Worm (Caenorhabditis elegans): Measurements from ENCODE around the gene zipt-7.2.

Gene zipt-7.2

DNA sequence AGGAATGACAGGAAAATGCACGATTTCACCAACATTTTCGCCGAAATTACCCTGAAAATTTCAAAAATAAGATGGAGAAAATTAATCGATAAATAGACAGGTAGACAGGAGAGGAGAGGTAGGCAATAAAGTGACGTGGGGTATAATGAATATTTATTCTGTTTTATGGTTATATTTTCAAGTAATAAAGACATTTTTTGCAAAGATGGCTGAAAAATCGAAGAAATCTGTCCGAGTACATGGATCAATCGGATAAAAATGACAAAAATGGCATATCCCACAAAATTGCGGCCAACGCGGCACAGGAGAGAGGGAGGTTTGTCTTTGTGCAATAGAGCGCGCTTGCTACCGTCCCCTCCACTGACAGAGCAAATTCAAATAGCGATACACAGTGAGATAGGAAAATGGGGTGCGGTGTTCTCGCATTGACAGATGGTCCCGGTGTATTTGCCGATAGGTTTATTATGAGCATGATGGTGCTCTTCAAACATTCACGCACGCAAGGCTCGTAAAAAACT, at the start of gene zipt-7.2:
Gene zipt-7.2 (minus strand): TSS at position 51 of the 518 bp plus-strand sequence.
- no peak for TF ChIP-seq F52B5.7 (tag; optimal IDR thresholded peaks at IDR 0.05)
- TF ChIP-seq nfya-2 (GFP tag; IDR thresholded peaks at IDR 0.05) = no peak
- TF ChIP-seq T07F8.4 (tag; optimal IDR thresholded peaks at IDR 0.05) = no peak
- no peak for TF ChIP-seq ztf-22 (GFP tag; optimal IDR thresholded peaks at IDR 0.05)
- no peak for TF ChIP-seq dpff-1 (tag; optimal IDR thresholded peaks at IDR 0.05)
- TF ChIP-seq egl-44 (GFP tag; IDR thresholded peaks at IDR 0.05) = no peak
- TF ChIP-seq F22D6.2 (tag; optimal IDR thresholded peaks at IDR 0.05) = no peak
- TF ChIP-seq attf-3 (GFP tag; conservative IDR thresholded peaks at IDR 0.05) = no peak
- TF ChIP-seq hmg-1.2 (GFP tag; IDR thresholded peaks at IDR 0.05) = no peak
- no peak for TF ChIP-seq him-1 (tag; optimal IDR thresholded peaks at IDR 0.05)
- TF ChIP-seq F10E7.11 (tag; optimal IDR thresholded peaks at IDR 0.05) = no peak
- no peak for TF ChIP-seq bed-1 (GFP tag; IDR thresholded peaks at IDR 0.05)
- TF ChIP-seq madf-3 (GFP tag; IDR thresholded peaks at IDR 0.05) = 0 out of 2 replicates have a peak, but pooled peaks have one; percentile 52
- no peak for TF ChIP-seq repo-1 (tag; optimal IDR thresholded peaks at IDR 0.05)
- TF ChIP-seq ztf-25 (GFP tag; IDR thresholded peaks at IDR 0.05) = no peak
- no peak for TF ChIP-seq rec-8 (tag; optimal IDR thresholded peaks at IDR 0.05)
- TF ChIP-seq ztf-3 (GFP tag; optimal IDR thresholded peaks at IDR 0.05) = no peak
- TF ChIP-seq sea-2 (GFP tag; IDR thresholded peaks at IDR 0.05) = no peak
- no peak for TF ChIP-seq Y67H2A.10 (GFP tag; conservative IDR thresholded peaks at IDR 0.05)
- peak; percentile 88 for TF ChIP-seq mcd-1 (GFP tag; IDR thresholded peaks at IDR 0.05)
- TF ChIP-seq chd-7 (tag; optimal IDR thresholded peaks at IDR 0.05) = no peak
- TF ChIP-seq F57A8.1 (GFP tag; optimal IDR thresholded peaks at IDR 0.05) = no peak
- TF ChIP-seq F33H1.4 (GFP tag; IDR thresholded peaks at IDR 0.05) = no peak
- TF ChIP-seq ztf-18 (tag; optimal IDR thresholded peaks at IDR 0.05) = peak; percentile 11
- no peak for TF ChIP-seq nhr-27 (tag; optimal IDR thresholded peaks at IDR 0.05)
- no peak for TF ChIP-seq T26A5.8 (tag; optimal IDR thresholded peaks at IDR 0.05)
- no peak for TF ChIP-seq snpc-3.4 (tag; optimal IDR thresholded peaks at IDR 0.05)
- TF ChIP-seq mxl-1 (tag; optimal IDR thresholded peaks at IDR 0.05) = no peak
- TF ChIP-seq F49E8.2 (tag; optimal IDR thresholded peaks at IDR 0.05; ENCODE audit: insufficient read depth) = no peak
- TF ChIP-seq attf-5 (GFP tag; optimal IDR thresholded peaks at IDR 0.05) = peak; percentile 14
- TF ChIP-seq K12H6.12 (tag; optimal IDR thresholded peaks at IDR 0.05) = no peak
- TF ChIP-seq let-607 (tag; optimal IDR thresholded peaks at IDR 0.05) = peak; percentile 94 to 95
- no peak for TF ChIP-seq bed-2 (GFP tag; IDR thresholded peaks at IDR 0.05)
- TF ChIP-seq fkh-3 (tag; optimal IDR thresholded peaks at IDR 0.05) = no peak
- no peak for TF ChIP-seq ama-1 (optimal IDR thresholded peaks at IDR 0.05)
- TF ChIP-seq ama-1 (GFP tag; optimal IDR thresholded peaks at IDR 0.05) = no peak
- peak; percentile 41 for TF ChIP-seq nhr-80 (tag; optimal IDR thresholded peaks at IDR 0.05)
- TF ChIP-seq unc-130 (GFP tag; optimal IDR thresholded peaks at IDR 0.05) = no peak
- no peak for TF ChIP-seq F39B2.1 (GFP tag; IDR thresholded peaks at IDR 0.05)
- no peak for TF ChIP-seq gei-17 (GFP tag; optimal IDR thresholded peaks at IDR 0.05)
- no peak for TF ChIP-seq nhr-90 (tag; optimal IDR thresholded peaks at IDR 0.05)

DNA sequence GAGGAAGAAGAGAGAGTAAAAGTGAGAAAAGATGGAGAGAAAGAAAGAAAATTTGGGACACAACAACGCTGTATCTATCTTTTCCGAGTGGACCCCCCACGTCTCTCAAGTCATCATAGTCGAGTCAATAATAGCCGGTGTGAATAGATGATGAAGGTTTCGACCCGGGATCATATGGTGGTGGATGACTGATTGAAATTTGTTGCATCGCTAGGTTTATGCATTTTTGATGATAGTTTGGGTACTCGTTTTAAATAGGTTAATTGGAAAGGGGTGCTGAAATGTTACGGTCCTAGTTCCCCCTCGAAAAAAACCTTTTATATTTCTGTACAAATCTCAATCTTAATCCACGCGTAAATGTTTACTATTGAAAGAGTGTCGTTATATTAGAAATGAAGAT, 47.8 kb upstream of the zipt-7.2 start:
- TF ChIP-seq lin-54 (GFP tag; optimal IDR thresholded peaks at IDR 0.05) (no peak), lin-26 (GFP tag; IDR thresholded peaks at IDR 0.05) (no peak), zfh-2 (GFP tag; conservative IDR thresholded peaks at IDR 0.05) (no peak), zim-3 (tag; optimal IDR thresholded peaks at IDR 0.05) (no peak), lin-35 (GFP tag; optimal IDR thresholded peaks at IDR 0.05) (no peak), efl-1 (GFP tag; optimal IDR thresholded peaks at IDR 0.05) (no peak), lir-1 (GFP tag; conservative IDR thresholded peaks at IDR 0.05) (no peak), B0336.3 (GFP tag; IDR thresholded peaks at IDR 0.05) (no peak), Y95B8A.8 (GFP tag; IDR thresholded peaks at IDR 0.05) (no peak), K12H6.12 (tag; optimal IDR thresholded peaks at IDR 0.05) (no peak)
